Worm (Caenorhabditis elegans) whole organism, L1 larva: Measurements from ENCODE around the gene Y49F6A.11.

Experiments used
- ama-1 ChIP-seq: fragments of 150-350 bp; optimal IDR thresholded peaks from 2 replicates; lab custom pipeline; 2014
- fos-1 ChIP-seq: fragments of 150-350 bp; optimal IDR thresholded peaks from 2 replicates; lab custom pipeline; 2014; ENCODE audit warnings: missing biosample characterization, missing genetic modification characterization
- nhr-76 ChIP-seq: sonication (generic microtip); optimal IDR thresholded peaks from 2 replicates; lab custom pipeline; 2017; ENCODE audit warnings: missing biosample characterization, missing genetic modification characterization

- TF ChIP-seq nhr-76 (tag; lab: Kevin White, UChicago) (no peak), ama-1 (no peak), fos-1 (tag; lab: Kevin White, UChicago) (no peak)
Observed at ce11 chrII:3620862-3621261, 22.2 kb upstream of the Y49F6A.11 start.
